Worm (Caenorhabditis elegans): ENCODE measurements around the gene T04H1.5.

- TF ChIP-seq him-1 (tag; optimal IDR thresholded peaks at IDR 0.05) (no peak), W03F9.2 (tag; optimal IDR thresholded peaks at IDR 0.05) (no peak), dao-5 (tag; optimal IDR thresholded peaks at IDR 0.05) (no peak)
Observed at ce11 chrV:12209951-12210350, 41.2 kb upstream of the T04H1.5 start.

Data from whole organism, L4/young adult.